Fruit fly (Drosophila melanogaster) whole organism, embryonic: ENCODE data around the gene Naxd.

Experiments
- BtbVII ChIP-seq: fragments of 200-800 bp; sonication (Bioruptor generic); optimal IDR thresholded peaks from 3 replicates; lab custom pipeline; 2017; ENCODE audit warnings: missing biosample characterization, mild to moderate bottlenecking, missing genetic modification characterization
- Bteb2 ChIP-seq: fragments of 200-800 bp; sonication (Bioruptor generic); optimal IDR thresholded peaks from 2 replicates; lab custom pipeline; 2016; ENCODE audit warnings: missing biosample characterization, missing genetic modification characterization
- C15 ChIP-seq: fragments of 200-800 bp; sonication (Bioruptor generic); IDR thresholded peaks from 3 replicates; pipeline ENCODE4 v1.3.6; 2022; ENCODE audit warnings: missing biosample characterization, missing genetic modification characterization
- CG10274 ChIP-seq: fragments of 200-800 bp; sonication (Bioruptor generic); optimal IDR thresholded peaks from 3 replicates; lab custom pipeline; 2017; ENCODE audit warnings: missing biosample characterization, mild to moderate bottlenecking, missing genetic modification characterization
- CG11456 ChIP-seq: fragments of 200-800 bp; sonication (Bioruptor generic); IDR thresholded peaks from 3 replicates; pipeline ENCODE4 v1.3.6; 2022; ENCODE audit warnings: missing biosample characterization, missing genetic modification characterization
- CG11560 ChIP-seq: fragments of 200-800 bp; sonication (Bioruptor generic); IDR thresholded peaks from 3 replicates; pipeline ENCODE4 v1.3.6; 2022; ENCODE audit warnings: missing biosample characterization, missing genetic modification characterization
- CG1233 ChIP-seq: fragments of 200-800 bp; sonication (Bioruptor generic); optimal IDR thresholded peaks from 4 replicates; lab custom pipeline; 2018; ENCODE audit warnings: missing biosample characterization, mild to moderate bottlenecking, missing genetic modification characterization
- CG12769 ChIP-seq: fragments of 200-800 bp; sonication (Bioruptor generic); optimal IDR thresholded peaks from 2 replicates; lab custom pipeline; 2019; ENCODE audit warnings: missing biosample characterization, mild to moderate bottlenecking, missing genetic modification characterization, moderate library complexity
- CG15011 ChIP-seq: fragments of 200-800 bp; sonication (Bioruptor generic); optimal IDR thresholded peaks from 3 replicates; lab custom pipeline; 2018; ENCODE audit warnings: missing biosample characterization, mild to moderate bottlenecking, missing genetic modification characterization
- CG1603 ChIP-seq: fragments of 200-800 bp; sonication (Bioruptor generic); optimal IDR thresholded peaks from 2 replicates; lab custom pipeline; 2019; ENCODE audit warnings: missing biosample characterization, mild to moderate bottlenecking, missing genetic modification characterization, moderate library complexity
- CG1647 ChIP-seq: fragments of 200-800 bp; sonication (Bioruptor generic); optimal IDR thresholded peaks from 3 replicates; lab custom pipeline; 2016; ENCODE audit warnings: missing biosample characterization, missing genetic modification characterization
- CG16815 ChIP-seq: fragments of 200-800 bp; sonication (Bioruptor generic); optimal IDR thresholded peaks from 3 replicates; lab custom pipeline; 2017; ENCODE audit warnings: missing biosample characterization, mild to moderate bottlenecking, missing genetic modification characterization
- CG16863 ChIP-seq: fragments of 200-800 bp; sonication (Bioruptor generic); optimal IDR thresholded peaks from 3 replicates; lab custom pipeline; 2016; ENCODE audit warnings: missing biosample characterization, missing genetic modification characterization
- CG17912 ChIP-seq: fragments of 200-800 bp; sonication (Bioruptor generic); optimal IDR thresholded peaks from 2 replicates; lab custom pipeline; 2018; ENCODE audit warnings: missing biosample characterization, mild to moderate bottlenecking, missing genetic modification characterization
- CG18262 ChIP-seq: fragments of 200-800 bp; optimal IDR thresholded peaks from 3 replicates; lab custom pipeline; 2019; ENCODE audit warnings: missing biosample characterization, mild to moderate bottlenecking, missing genetic modification characterization, moderate library complexity
- CG3281 ChIP-seq: fragments of 200-800 bp; sonication (Bioruptor generic); optimal IDR thresholded peaks from 3 replicates; lab custom pipeline; 2017; ENCODE audit warnings: missing biosample characterization, mild to moderate bottlenecking, missing genetic modification characterization
- CG4707 ChIP-seq: fragments of 200-800 bp; sonication (Bioruptor generic); optimal IDR thresholded peaks from 2 replicates; lab custom pipeline; 2018; ENCODE audit warnings: missing biosample characterization, mild to moderate bottlenecking, missing genetic modification characterization, moderate library complexity
- CG4820 ChIP-seq: fragments of 200-800 bp; sonication (Bioruptor generic); optimal IDR thresholded peaks from 3 replicates; lab custom pipeline; 2016; ENCODE audit warnings: missing biosample characterization, missing genetic modification characterization
- CG8388 ChIP-seq: fragments of 200-800 bp; sonication (Bioruptor generic); optimal IDR thresholded peaks from 2 replicates; lab custom pipeline; 2019; ENCODE audit warnings: missing biosample characterization, mild to moderate bottlenecking, missing genetic modification characterization, moderate library complexity
- CG9797 ChIP-seq: fragments of 200-800 bp; sonication (Bioruptor generic); optimal IDR thresholded peaks from 3 replicates; lab custom pipeline; 2018; ENCODE audit warnings: missing biosample characterization, mild to moderate bottlenecking, missing genetic modification characterization
- Dad ChIP-seq: fragments of 200-800 bp; sonication (Bioruptor generic); optimal IDR thresholded peaks from 3 replicates; lab custom pipeline; 2016; ENCODE audit warnings: missing biosample characterization, missing genetic modification characterization
- Deaf1 ChIP-seq: fragments of 200-800 bp; optimal IDR thresholded peaks from 3 replicates; lab custom pipeline; 2019; ENCODE audit warnings: missing biosample characterization, mild to moderate bottlenecking, missing genetic modification characterization, moderate library complexity
- Fer1 ChIP-seq: fragments of 200-800 bp; sonication (Bioruptor generic); optimal IDR thresholded peaks from 2 replicates; lab custom pipeline; 2017; ENCODE audit warnings: missing biosample characterization, mild to moderate bottlenecking, missing genetic modification characterization
- H2.0 ChIP-seq: fragments of 200-800 bp; sonication (Bioruptor generic); IDR thresholded peaks from 2 replicates; pipeline ENCODE4 v1.3.6; 2022; ENCODE audit warnings: missing biosample characterization, missing genetic modification characterization
- HmgZ ChIP-seq: fragments of 200-800 bp; sonication (Bioruptor generic); optimal IDR thresholded peaks from 2 replicates; lab custom pipeline; 2018; ENCODE audit warnings: missing biosample characterization, mild to moderate bottlenecking, missing genetic modification characterization
- Lim3 ChIP-seq: fragments of 200-800 bp; sonication (Bioruptor generic); IDR thresholded peaks from 2 replicates; pipeline ENCODE4 v1.3.6; 2022; ENCODE audit warnings: missing biosample characterization, missing genetic modification characterization
- Mes4 ChIP-seq: fragments of 200-800 bp; sonication (Bioruptor generic); optimal IDR thresholded peaks from 2 replicates; lab custom pipeline; 2016; ENCODE audit warnings: missing biosample characterization, missing genetic modification characterization
- al ChIP-seq: fragments of 200-800 bp; sonication (Bioruptor generic); IDR thresholded peaks from 2 replicates; pipeline ENCODE4 v1.3.6; 2022; ENCODE audit warnings: missing biosample characterization, missing genetic modification characterization
- amos ChIP-seq: fragments of 200-800 bp; sonication (Bioruptor generic); IDR thresholded peaks from 2 replicates; pipeline ENCODE4 v1.3.6; 2022; ENCODE audit warnings: missing biosample characterization, missing genetic modification characterization; ENCODE audit not compliant: partially characterized antibody
- dmrt11E ChIP-seq: fragments of 200-800 bp; sonication (Bioruptor generic); optimal IDR thresholded peaks from 3 replicates; lab custom pipeline; 2018; ENCODE audit warnings: missing biosample characterization, mild to moderate bottlenecking, missing genetic modification characterization, moderate library complexity
- dysf ChIP-seq: fragments of 200-800 bp; sonication (Bioruptor generic); IDR thresholded peaks from 3 replicates; pipeline ENCODE4 v1.3.6; 2022; ENCODE audit warnings: missing biosample characterization, missing genetic modification characterization
- eve ChIP-seq, 2 experiments: fragments of >200 bp; optimal IDR thresholded peaks; 2 replicates each; lab custom pipeline; 2017; ENCODE audit warnings: missing biosample characterization in 2 of 2, missing genetic modification characterization in 2 of 2
- eyg ChIP-seq: fragments of 200-800 bp; sonication (Bioruptor generic); optimal IDR thresholded peaks from 3 replicates; lab custom pipeline; 2016; ENCODE audit warnings: missing biosample characterization, missing genetic modification characterization
- fd3F ChIP-seq: fragments of 200-800 bp; sonication (Bioruptor generic); optimal IDR thresholded peaks from 2 replicates; lab custom pipeline; 2018; ENCODE audit warnings: missing biosample characterization, mild to moderate bottlenecking, missing genetic modification characterization, moderate library complexity
- gcm ChIP-seq: fragments of 200-800 bp; sonication (Bioruptor generic); optimal IDR thresholded peaks from 2 replicates; lab custom pipeline; 2019; ENCODE audit warnings: missing biosample characterization, mild to moderate bottlenecking, missing genetic modification characterization, moderate library complexity
- jigr1 ChIP-seq: fragments of 200-800 bp; sonication (Bioruptor generic); IDR thresholded peaks from 3 replicates; pipeline ENCODE4 v1.3.6; 2022; ENCODE audit warnings: missing biosample characterization, missing genetic modification characterization
- kay ChIP-seq: fragments of 200-800 bp; sonication (Bioruptor generic); optimal IDR thresholded peaks from 2 replicates; lab custom pipeline; 2016; ENCODE audit warnings: missing biosample characterization, missing genetic modification characterization
- ken ChIP-seq: fragments of 200-800 bp; sonication (Bioruptor generic); IDR thresholded peaks from 3 replicates; pipeline ENCODE4 v1.3.6; 2022; ENCODE audit warnings: missing biosample characterization, missing genetic modification characterization
- kni ChIP-seq: fragments of 200-800 bp; sonication (Bioruptor generic); optimal IDR thresholded peaks from 3 replicates; lab custom pipeline; 2017; ENCODE audit warnings: mild to moderate bottlenecking, missing biosample characterization, missing genetic modification reagents, missing genetic modification characterization
- knrl ChIP-seq: fragments of 200-800 bp; sonication (Bioruptor generic); IDR thresholded peaks from 3 replicates; pipeline ENCODE4 v1.3.6; 2022; ENCODE audit warnings: missing biosample characterization, missing genetic modification characterization; ENCODE audit not compliant: partially characterized antibody
- lov ChIP-seq, 2 experiments: fragments of 200-800 bp in 1 of 2; fragments of >200 bp in 1 of 2; sonication (Bioruptor generic) in 1 of 2; IDR thresholded peaks in 1 of 2; optimal IDR thresholded peaks in 1 of 2; 2 replicates in 1 of 2; 3 replicates in 1 of 2; pipeline versions ENCODE4 v1.3.6 to Lab custom; 2017 to 2022; ENCODE audit warnings: missing biosample characterization in 1 of 2, missing genetic modification characterization in 1 of 2
- onecut ChIP-seq: fragments of 200-800 bp; sonication (Bioruptor generic); IDR thresholded peaks from 2 replicates; pipeline ENCODE4 v1.3.6; 2022; ENCODE audit warnings: missing biosample characterization, missing genetic modification characterization
- pum ChIP-seq: fragments of 200-800 bp; sonication (Bioruptor generic); optimal IDR thresholded peaks from 2 replicates; lab custom pipeline; 2016; ENCODE audit warnings: missing biosample characterization, missing genetic modification characterization
- ranshi ChIP-seq: fragments of 200-800 bp; sonication (Bioruptor generic); IDR thresholded peaks from 2 replicates; pipeline ENCODE4 v1.3.6; 2022; ENCODE audit warnings: missing biosample characterization, missing genetic modification characterization
- row ChIP-seq: fragments of 200-800 bp; sonication (Bioruptor generic); IDR thresholded peaks from 3 replicates; pipeline ENCODE4 v1.3.6; 2022; ENCODE audit warnings: missing biosample characterization, missing genetic modification characterization
- sens ChIP-seq: fragments of 200-800 bp; sonication (Bioruptor generic); peaks from one replicate; lab custom pipeline; 2016; ENCODE audit warnings: missing biosample characterization, missing genetic modification characterization
- unc-4 ChIP-seq: fragments of 200-800 bp; sonication (Bioruptor generic); IDR thresholded peaks from 2 replicates; pipeline ENCODE4 v1.3.6; 2022; ENCODE audit warnings: missing biosample characterization, missing genetic modification characterization; ENCODE audit not compliant: partially characterized antibody
- wor ChIP-seq: fragments of 200-800 bp; sonication (Bioruptor generic); IDR thresholded peaks from 2 replicates; pipeline ENCODE4 v1.3.6; 2022; ENCODE audit warnings: missing biosample characterization, missing genetic modification characterization
- yki ChIP-seq: fragments of >200 bp; optimal IDR thresholded peaks from 3 replicates; lab custom pipeline; 2018

The Naxd gene

DNA sequence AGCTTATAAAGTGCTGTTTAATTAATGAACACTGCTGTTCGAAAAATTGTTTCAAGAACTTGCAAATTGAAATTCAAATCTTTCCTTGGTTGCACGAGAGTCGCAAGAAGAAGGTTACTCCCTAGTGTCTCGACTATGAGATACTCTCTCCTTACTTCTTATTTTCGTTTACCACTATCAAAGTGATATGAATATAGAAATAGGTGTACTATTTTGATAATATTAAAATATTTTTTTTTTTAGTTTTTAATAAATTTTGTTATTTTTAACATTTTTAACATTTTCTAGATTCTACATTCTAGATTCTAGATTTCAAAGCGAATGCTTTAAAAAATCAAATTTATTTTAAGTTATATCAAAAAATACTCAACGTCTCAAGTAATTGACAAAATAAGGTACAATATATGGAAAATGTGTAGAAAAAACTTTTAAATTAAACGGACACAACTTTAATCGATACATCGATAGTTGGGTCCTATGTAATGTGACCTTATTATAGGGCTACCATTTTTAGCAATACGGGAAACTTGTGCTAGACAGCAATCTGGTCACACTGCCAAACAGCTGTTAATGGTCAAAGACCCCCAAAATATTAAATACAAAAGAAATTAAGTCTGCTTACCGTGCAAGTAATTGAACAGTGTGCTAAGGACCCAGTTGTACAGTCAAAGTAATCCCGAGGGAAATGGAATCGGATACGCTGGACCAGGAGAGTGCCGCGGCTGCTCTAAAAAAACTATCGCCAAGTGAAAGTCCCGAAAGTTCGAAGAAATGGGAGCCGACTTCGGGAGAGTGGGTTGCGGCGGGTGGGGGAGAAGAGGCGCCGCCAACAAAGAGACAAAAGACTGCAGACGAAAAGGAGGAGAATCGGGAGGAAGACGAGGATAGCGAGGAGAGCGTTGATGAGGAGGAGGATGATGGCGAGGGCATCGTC lies 5.1 kb downstream of the Naxd start, which contains the start of gene MESR6 (continued):
- TF ChIP-seq Fer1 (GFP tag; lab: Kevin White, UChicago) (no peak), dysf (GFP tag; lab: Robert Waterston, UW) (no peak; the same call in 2 of the 3 replicates), CG15011 (GFP tag; lab: Kevin White, UChicago) (no peak), row (GFP tag; lab: Robert Waterston, UW) (peak; percentile 64), BtbVII (GFP tag; lab: Kevin White, UChicago) (no peak), sens (GFP tag; lab: Kevin White, UChicago) (peak; percentile 23), CG1603 (tag; lab: Kevin White, UChicago) (peak; percentile 74), CG12769 (tag; lab: Kevin White, UChicago) (peak; percentile 8), HmgZ (peak; percentile 60), Dad (GFP tag; lab: Kevin White, UChicago) (no peak), CG4707 (no peak), CG10274 (GFP tag; lab: Kevin White, UChicago) (no peak), yki (lab: Kevin White, UChicago) (no peak), unc-4 (GFP tag; lab: Robert Waterston, UW) (peak; percentile 85), Mes4 (GFP tag; lab: Kevin White, UChicago) (no peak), eyg (no peak), CG11560 (no peak), CG9797 (GFP tag; lab: Kevin White, UChicago) (peak; percentile 93), Lim3 (GFP tag; lab: Robert Waterston, UW) (no peak), CG17912 (peak; percentile 21), ranshi (peak; percentile 51; the same call in 1 of the 2 replicates), gcm (GFP tag; lab: Kevin White, UChicago) (no peak), CG11456 (GFP tag; lab: Robert Waterston, UW) (0 out of 3 replicates have a peak, but pooled peaks have one; percentile 65), kay (GFP tag; lab: Kevin White, UChicago) (no peak), CG16863 (GFP tag; lab: Kevin White, UChicago) (no peak), onecut (GFP tag; lab: Robert Waterston, UW) (no peak), fd3F (GFP tag; lab: Kevin White, UChicago) (peak; percentile 23), kni (GFP tag; lab: Kevin White, UChicago) (no peak), pum (no peak), wor (GFP tag; lab: Robert Waterston, UW) (no peak), C15 (GFP tag; lab: Robert Waterston, UW) (no peak), dmrt11E (tag; lab: Kevin White, UChicago) (no peak), Bteb2 (no peak), CG18262 (peak; percentile 40), al (no peak), H2.0 (no peak), eve (GFP tag; optimal IDR thresholded peaks at IDR 0.05; lab: Kevin White, UChicago) (no peak), CG8388 (no peak), ken (no peak), knrl (GFP tag; lab: Robert Waterston, UW) (peak; percentile 81), Deaf1 (peak; percentile 20), CG1233 (no peak), CG4820 (GFP tag; lab: Kevin White, UChicago) (peak; percentile 17), CG16815 (GFP tag; lab: Kevin White, UChicago) (no peak), lov (optimal IDR thresholded peaks at IDR 0.05; lab: Kevin White, UChicago) (no peak), lov (GFP tag; IDR thresholded peaks at IDR 0.05; lab: Robert Waterston, UW) (no peak), CG1647 (GFP tag; lab: Kevin White, UChicago) (peak; percentile 16), jigr1 (GFP tag; lab: Robert Waterston, UW) (no peak), CG3281 (GFP tag; lab: Kevin White, UChicago) (peak; percentile 47), amos (GFP tag; lab: Robert Waterston, UW) (peak; percentile 90)
